Fruit fly (Drosophila melanogaster): ENCODE results near the gene CG42556.

DNA sequence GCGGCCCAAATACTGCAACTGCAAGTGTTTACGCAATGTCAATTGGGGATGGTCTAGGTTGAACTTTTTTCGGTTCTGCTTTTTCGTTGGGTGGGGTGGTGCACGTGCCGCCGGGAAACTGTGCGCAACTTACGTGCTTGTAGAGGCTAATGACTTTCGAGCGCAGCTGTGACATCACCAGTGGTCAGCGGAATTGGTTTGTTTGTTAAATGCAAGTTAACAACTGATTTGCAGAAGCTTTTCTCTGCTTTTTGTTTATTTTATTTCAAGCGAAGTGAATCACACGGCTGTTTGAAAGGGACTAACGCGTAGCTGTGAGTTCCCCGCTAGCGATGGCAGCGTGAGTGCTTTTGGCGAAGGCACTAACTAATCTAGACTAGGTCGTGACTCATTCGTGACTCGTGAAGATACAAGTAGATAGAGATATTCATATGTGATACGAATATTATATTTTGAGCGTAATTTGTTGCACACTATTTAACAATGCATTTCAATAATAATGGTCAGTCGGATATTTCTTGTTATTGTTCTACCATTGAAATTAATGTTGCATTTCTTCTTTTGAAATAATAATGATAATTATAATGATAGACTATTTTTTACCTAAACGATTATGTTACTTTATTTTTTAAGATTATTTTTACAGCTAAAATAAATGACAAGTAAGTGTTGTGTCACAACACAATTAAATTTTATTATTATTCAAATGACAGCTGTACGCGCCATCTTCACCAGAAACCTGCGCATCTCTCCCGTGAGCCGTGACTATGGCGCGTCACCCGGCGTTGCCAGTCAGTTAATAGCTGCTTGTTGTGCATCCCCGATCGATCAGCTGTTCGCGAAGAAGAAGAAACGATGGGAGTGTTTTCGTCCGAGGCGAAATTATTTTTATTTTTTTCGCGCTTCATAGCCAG, 1.8 kb upstream of the CG42556 start, which contains the start of the genes osi and tweek:
- TF ChIP-seq dmrt93B (GFP tag; optimal IDR thresholded peaks at IDR 0.05) (peak; percentile 20), Hnf4 (GFP tag; optimal IDR thresholded peaks at IDR 0.05) (peak; percentile 78), fru (GFP tag; optimal IDR thresholded peaks at IDR 0.05) (peak; percentile 39), CG9705 (GFP tag; optimal IDR thresholded peaks at IDR 0.05) (no peak), usp (GFP tag; optimal IDR thresholded peaks at IDR 0.05) (no peak), Jra (GFP tag; optimal IDR thresholded peaks at IDR 0.05) (peak; percentile 78), sv (GFP tag; optimal IDR thresholded peaks at IDR 0.05) (peak; percentile 61), Hr78 (GFP tag; optimal IDR thresholded peaks at IDR 0.05) (no peak), OdsH (GFP tag; optimal IDR thresholded peaks at IDR 0.05) (peak; percentile 44), psq (GFP tag; optimal IDR thresholded peaks at IDR 0.05) (peak; percentile 59), pan (optimal IDR thresholded peaks at IDR 0.05) (no peak), Hr83 (GFP tag; optimal IDR thresholded peaks at IDR 0.05; ENCODE audit: poor library complexity, severe bottlenecking) (peak; percentile 79)
